Fruit fly (Drosophila melanogaster): ENCODE measurements around the gene sgl.

Gene sgl

dm6 chr3L:6979387-6980249 lies 15.1 kb upstream of the sgl start, which contains the start of gene Galphai (continued):
- 0 out of 2 replicates have a peak, but pooled peaks have one; percentile 38 for TF ChIP-seq CG8765 (GFP tag; IDR thresholded peaks at IDR 0.05)
- TF ChIP-seq kah (GFP tag; optimal IDR thresholded peaks at IDR 0.05) = no peak
- TF ChIP-seq kay (GFP tag; optimal IDR thresholded peaks at IDR 0.05) = peak; percentile 100
- no peak for TF ChIP-seq slou (GFP tag; optimal IDR thresholded peaks at IDR 0.05)
- no peak for TF ChIP-seq hth (optimal IDR thresholded peaks at IDR 0.05)
- TF ChIP-seq Dek (tag; optimal IDR thresholded peaks at IDR 0.05) = peak; percentile 6
- TF ChIP-seq CG7745 (tag; optimal IDR thresholded peaks at IDR 0.05) = peak; percentile 22
- peak; percentile 77 for TF ChIP-seq ewg (GFP tag; optimal IDR thresholded peaks at IDR 0.05)
- peak; percentile 100 for TF ChIP-seq pzg (GFP tag; optimal IDR thresholded peaks at IDR 0.05)
- TF ChIP-seq CG18764 (GFP tag; optimal IDR thresholded peaks at IDR 0.05) = no peak
- TF ChIP-seq ssp (GFP tag; IDR thresholded peaks at IDR 0.05) = no peak
- TF ChIP-seq CG12744 (GFP tag; optimal IDR thresholded peaks at IDR 0.05) = peak; percentile 31
- TF ChIP-seq CG11696 (GFP tag; IDR thresholded peaks at IDR 0.05) = no peak
- no peak for TF ChIP-seq CG1024 (GFP tag; IDR thresholded peaks at IDR 0.05)
- TF ChIP-seq NK7.1 (GFP tag; optimal IDR thresholded peaks at IDR 0.05) = peak; percentile 14
- no peak for TF ChIP-seq Fer2 (tag; optimal IDR thresholded peaks at IDR 0.05)
- no peak for TF ChIP-seq MTF-1 (GFP tag; optimal IDR thresholded peaks at IDR 0.05; ENCODE audit: borderline replicate concordance)
- no peak; the same call in 1 of the 2 replicates for TF ChIP-seq Xrp1 (GFP tag; IDR thresholded peaks at IDR 0.05)
- TF ChIP-seq Asciz (GFP tag; optimal IDR thresholded peaks at IDR 0.05) = no peak
- no peak for TF ChIP-seq CG5953 (GFP tag; IDR thresholded peaks at IDR 0.05)
- peak; percentile 41 for TF ChIP-seq pnt (GFP tag; optimal IDR thresholded peaks at IDR 0.05)
- TF ChIP-seq Lpt (GFP tag; optimal IDR thresholded peaks at IDR 0.05) = no peak
- TF ChIP-seq mam (GFP tag; optimal IDR thresholded peaks at IDR 0.05) = peak; percentile 31
- TF ChIP-seq pros (GFP tag; optimal IDR thresholded peaks at IDR 0.05) = no peak
- peak; percentile 70 for TF ChIP-seq CG9876 (GFP tag; optimal IDR thresholded peaks at IDR 0.05)
- TF ChIP-seq Drgx (GFP tag; IDR thresholded peaks at IDR 0.05) = no peak
- no peak for TF ChIP-seq lola (GFP tag; optimal IDR thresholded peaks at IDR 0.05)
- TF ChIP-seq CG12236 (GFP tag; optimal IDR thresholded peaks at IDR 0.05) = no peak
- no peak for TF ChIP-seq wdn (GFP tag; IDR thresholded peaks at IDR 0.05)
- peak; percentile 15 for TF ChIP-seq Spps (tag; optimal IDR thresholded peaks at IDR 0.05)
- TF ChIP-seq shn (GFP tag; optimal IDR thresholded peaks at IDR 0.05) = peak; percentile 58
- TF ChIP-seq CG15696 (tag; optimal IDR thresholded peaks at IDR 0.05) = no peak
- TF ChIP-seq CG11560 (tag; IDR thresholded peaks at IDR 0.05) = peak; percentile 62; the same call in 2 of the 3 replicates
- no peak for TF ChIP-seq H2.0 (GFP tag; IDR thresholded peaks at IDR 0.05)
- no peak for TF ChIP-seq C15 (GFP tag; IDR thresholded peaks at IDR 0.05)
- TF ChIP-seq CG9817 (tag; optimal IDR thresholded peaks at IDR 0.05) = peak; percentile 28
- no peak for TF ChIP-seq nerfin-1 (tag; optimal IDR thresholded peaks at IDR 0.05)
- peak; percentile 62 for TF ChIP-seq CG15601 (tag; optimal IDR thresholded peaks at IDR 0.05)
- peak; percentile 91 for TF ChIP-seq trem (tag; optimal IDR thresholded peaks at IDR 0.05)
- TF ChIP-seq zf30C (GFP tag; optimal IDR thresholded peaks at IDR 0.05) = no peak
- no peak for TF ChIP-seq Six4 (GFP tag; optimal IDR thresholded peaks at IDR 0.05)
- TF ChIP-seq CG11456 (GFP tag; IDR thresholded peaks at IDR 0.05) = no peak
- peak; percentile 64 for TF ChIP-seq zen (tag; optimal IDR thresholded peaks at IDR 0.05)
- peak; percentile 60 for TF ChIP-seq CG12769 (tag; optimal IDR thresholded peaks at IDR 0.05)
- TF ChIP-seq D19A (tag; optimal IDR thresholded peaks at IDR 0.05) = no peak
- peak; percentile 100 for TF ChIP-seq CG9797 (GFP tag; optimal IDR thresholded peaks at IDR 0.05)
- no peak for TF ChIP-seq CG6272 (GFP tag; IDR thresholded peaks at IDR 0.05)
- peak; percentile 43 for TF ChIP-seq bbx (GFP tag; IDR thresholded peaks at IDR 0.05; ENCODE audit: partially characterized antibody)
- peak; percentile 57 for TF ChIP-seq CrebB (tag; optimal IDR thresholded peaks at IDR 0.05)

Measured in whole organism, embryonic.